Fruit fly (Drosophila melanogaster) whole organism, embryonic: ENCODE results near the gene ENGase.

Experiments used
- Ada2b ChIP-seq: fragments of 200-800 bp; sonication (Bioruptor generic); IDR thresholded peaks from 2 replicates; pipeline ENCODE4 v1.3.6; 2022; ENCODE audit warnings: missing biosample characterization, missing genetic modification characterization
- Awh ChIP-seq: fragments of 200-800 bp; sonication (Bioruptor generic); IDR thresholded peaks from 2 replicates; pipeline ENCODE4, ENCODE4 v1.3.6; 2022; ENCODE audit warnings: missing biosample characterization, missing genetic modification characterization
- Bgb ChIP-seq: fragments of 200-800 bp; sonication (Bioruptor generic); IDR thresholded peaks from 2 replicates; pipeline ENCODE4 v1.3.6; 2022; ENCODE audit warnings: missing biosample characterization, missing genetic modification characterization; ENCODE audit not compliant: partially characterized antibody
- CG10321 ChIP-seq: fragments of 200-800 bp; sonication (Bioruptor generic); IDR thresholded peaks from 2 replicates; pipeline ENCODE4 v1.3.6; 2022; ENCODE audit warnings: missing biosample characterization, missing genetic modification characterization
- CG11560 ChIP-seq: fragments of 200-800 bp; sonication (Bioruptor generic); IDR thresholded peaks from 3 replicates; pipeline ENCODE4 v1.3.6; 2022; ENCODE audit warnings: missing biosample characterization, missing genetic modification characterization
- CG13296 ChIP-seq: fragments of 200-800 bp; sonication (Bioruptor generic); optimal IDR thresholded peaks from 3 replicates; lab custom pipeline; 2018; ENCODE audit warnings: missing biosample characterization, mild to moderate bottlenecking, missing genetic modification characterization
- CG14965 ChIP-seq: fragments of 200-800 bp; sonication (Bioruptor generic); optimal IDR thresholded peaks from 2 replicates; lab custom pipeline; 2016; ENCODE audit warnings: missing biosample characterization, missing genetic modification characterization, borderline replicate concordance
- CG15479 ChIP-seq: fragments of 200-800 bp; sonication (Bioruptor generic); optimal IDR thresholded peaks from 3 replicates; lab custom pipeline; 2019; ENCODE audit warnings: missing biosample characterization, mild to moderate bottlenecking, missing genetic modification characterization, moderate library complexity
- CG1602 ChIP-seq: fragments of 200-800 bp; sonication (Bioruptor generic); optimal IDR thresholded peaks from 3 replicates; lab custom pipeline; 2016; ENCODE audit warnings: missing biosample characterization, missing genetic modification characterization
- CG17186 ChIP-seq: fragments of 200-800 bp; sonication (Bioruptor generic); optimal IDR thresholded peaks from 3 replicates; lab custom pipeline; 2017; ENCODE audit warnings: missing biosample characterization, missing genetic modification reagents, missing genetic modification characterization
- CG2199 ChIP-seq: fragments of 200-800 bp; sonication (Bioruptor generic); IDR thresholded peaks from 3 replicates; pipeline ENCODE4 v1.3.6; 2022; ENCODE audit warnings: missing biosample characterization, missing genetic modification characterization
- CG2202 ChIP-seq: fragments of 200-800 bp; sonication (Bioruptor generic); optimal IDR thresholded peaks from 2 replicates; lab custom pipeline; 2018; ENCODE audit warnings: missing biosample characterization, mild to moderate bottlenecking, missing genetic modification characterization
- CG2875 ChIP-seq: fragments of 200-800 bp; sonication (Bioruptor generic); optimal IDR thresholded peaks from 2 replicates; lab custom pipeline; 2017; ENCODE audit warnings: missing biosample characterization, mild to moderate bottlenecking, missing genetic modification characterization, missing genetic modification reagents
- CG4707 ChIP-seq: fragments of 200-800 bp; sonication (Bioruptor generic); optimal IDR thresholded peaks from 2 replicates; lab custom pipeline; 2018; ENCODE audit warnings: missing biosample characterization, mild to moderate bottlenecking, missing genetic modification characterization, moderate library complexity
- CG4854 ChIP-seq: fragments of 200-800 bp; sonication (Bioruptor generic); optimal IDR thresholded peaks from 2 replicates; lab custom pipeline; 2016; ENCODE audit warnings: missing biosample characterization, missing genetic modification characterization, inconsistent platforms
- CG6765 ChIP-seq: fragments of 200-800 bp; sonication (Bioruptor generic); optimal IDR thresholded peaks from 3 replicates; lab custom pipeline; 2017; ENCODE audit warnings: missing biosample characterization, mild to moderate bottlenecking, missing genetic modification characterization
- CG7928 ChIP-seq: fragments of 200-800 bp; sonication (Bioruptor generic); optimal IDR thresholded peaks from 2 replicates; lab custom pipeline; 2017; ENCODE audit warnings: missing biosample characterization, mild to moderate bottlenecking, missing genetic modification characterization
- CG8359 ChIP-seq: fragments of 200-800 bp; sonication (Bioruptor generic); optimal IDR thresholded peaks from 2 replicates; lab custom pipeline; 2017; ENCODE audit warnings: missing biosample characterization, mild to moderate bottlenecking, missing genetic modification characterization, borderline replicate concordance
- CG9797 ChIP-seq: fragments of 200-800 bp; sonication (Bioruptor generic); optimal IDR thresholded peaks from 3 replicates; lab custom pipeline; 2018; ENCODE audit warnings: missing biosample characterization, mild to moderate bottlenecking, missing genetic modification characterization
- Camta ChIP-seq: fragments of 200-800 bp; sonication (Bioruptor generic); optimal IDR thresholded peaks from 2 replicates; lab custom pipeline; 2016; ENCODE audit warnings: missing biosample characterization, missing genetic modification characterization
- CoRest ChIP-seq: fragments of 200-800 bp; sonication (Bioruptor generic); optimal IDR thresholded peaks from 3 replicates; lab custom pipeline; 2018; ENCODE audit warnings: missing biosample characterization, mild to moderate bottlenecking, missing genetic modification characterization, moderate library complexity
- E2f1 ChIP-seq: fragments of 200-800 bp; sonication (Bioruptor generic); IDR thresholded peaks from 2 replicates; pipeline ENCODE4 v1.3.6; 2022; ENCODE audit warnings: missing biosample characterization, missing genetic modification characterization
- Ets65A ChIP-seq: fragments of 200-800 bp; sonication (Bioruptor generic); peaks from one replicate; lab custom pipeline; 2016; ENCODE audit warnings: missing biosample characterization, missing genetic modification characterization
- HLH3B ChIP-seq: fragments of 200-800 bp; sonication (Bioruptor generic); IDR thresholded peaks from 2 replicates; pipeline ENCODE4 v1.3.6; 2022; ENCODE audit warnings: missing biosample characterization, missing genetic modification characterization
- Hey ChIP-seq: fragments of 200-800 bp; sonication (Bioruptor generic); optimal IDR thresholded peaks from 3 replicates; lab custom pipeline; 2018; ENCODE audit warnings: missing biosample characterization, mild to moderate bottlenecking, missing genetic modification characterization
- Max ChIP-seq: fragments of 200-800 bp; sonication (Bioruptor generic); optimal IDR thresholded peaks from 2 replicates; lab custom pipeline; 2016; ENCODE audit warnings: missing biosample characterization, mild to moderate bottlenecking, missing genetic modification characterization
- Neu2 ChIP-seq: fragments of 200-800 bp; sonication (Bioruptor generic); optimal IDR thresholded peaks from 3 replicates; lab custom pipeline; 2016; ENCODE audit warnings: missing biosample characterization, missing genetic modification characterization, borderline replicate concordance
- Sry-δ ChIP-seq: fragments of 200-800 bp; sonication (Bioruptor generic); optimal IDR thresholded peaks from 2 replicates; lab custom pipeline; 2016; ENCODE audit warnings: missing biosample characterization, missing genetic modification characterization
- Taf1 ChIP-seq: fragments of 200-800 bp; sonication (Bioruptor generic); IDR thresholded peaks from 2 replicates; pipeline ENCODE4 v1.3.6; 2022; ENCODE audit warnings: missing biosample characterization, missing genetic modification characterization
- ara ChIP-seq: fragments of 200-800 bp; sonication (Bioruptor generic); IDR thresholded peaks from 2 replicates; pipeline ENCODE4 v1.3.6; 2022; ENCODE audit warnings: missing biosample characterization, missing genetic modification characterization
- ato ChIP-seq: fragments of 200-800 bp; sonication (Bioruptor generic); IDR thresholded peaks from 2 replicates; pipeline ENCODE4 v1.3.6; 2022; ENCODE audit warnings: missing biosample characterization, missing genetic modification characterization; ENCODE audit not compliant: partially characterized antibody
- cad ChIP-seq: fragments of >200 bp; optimal IDR thresholded peaks from 2 replicates; lab custom pipeline; 2017; ENCODE audit warnings: missing biosample characterization, missing genetic modification characterization
- ewg ChIP-seq: fragments of 200-800 bp; sonication (Bioruptor generic); optimal IDR thresholded peaks from 3 replicates; lab custom pipeline; 2017; ENCODE audit warnings: mild to moderate bottlenecking, missing biosample characterization, missing genetic modification reagents, missing genetic modification characterization
- ftz-f1 ChIP-seq: fragments of 200-800 bp; sonication (Bioruptor generic); optimal IDR thresholded peaks from 2 replicates; lab custom pipeline; 2016; ENCODE audit warnings: missing biosample characterization, missing genetic modification characterization
- gcm ChIP-seq: fragments of 200-800 bp; sonication (Bioruptor generic); optimal IDR thresholded peaks from 2 replicates; lab custom pipeline; 2019; ENCODE audit warnings: missing biosample characterization, mild to moderate bottlenecking, missing genetic modification characterization, moderate library complexity
- grau ChIP-seq: fragments of 200-800 bp; optimal IDR thresholded peaks from 3 replicates; lab custom pipeline; 2019; ENCODE audit warnings: missing biosample characterization, mild to moderate bottlenecking, missing genetic modification characterization, moderate library complexity
- nmo ChIP-seq: fragments of 200-800 bp; sonication (Bioruptor generic); optimal IDR thresholded peaks from 2 replicates; lab custom pipeline; 2018; ENCODE audit warnings: missing biosample characterization, mild to moderate bottlenecking, missing genetic modification characterization, moderate library complexity
- phol ChIP-seq: fragments of 200-800 bp; sonication (Bioruptor generic); optimal IDR thresholded peaks from 3 replicates; lab custom pipeline; 2018; ENCODE audit warnings: missing biosample characterization, mild to moderate bottlenecking, missing genetic modification characterization, moderate library complexity
- repo ChIP-seq: fragments of 200-800 bp; sonication (Bioruptor generic); optimal IDR thresholded peaks from 2 replicates; lab custom pipeline; 2016; ENCODE audit warnings: missing biosample characterization, missing genetic modification characterization
- rib ChIP-seq: fragments of 200-800 bp; sonication (Bioruptor generic); IDR thresholded peaks from 2 replicates; pipeline ENCODE4 v1.3.6; 2022; ENCODE audit warnings: missing biosample characterization, missing genetic modification characterization
- salm ChIP-seq: fragments of 200-800 bp; sonication (Bioruptor generic); optimal IDR thresholded peaks from 2 replicates; lab custom pipeline; 2018; ENCODE audit warnings: missing biosample characterization, mild to moderate bottlenecking, missing genetic modification characterization
- sc ChIP-seq, 3 experiments: fragments of >200 bp in 2 of 3; fragments of 200-800 bp in 1 of 3; sonication (Bioruptor generic) in 1 of 3; optimal IDR thresholded peaks; 2 replicates in 2 of 3; 3 replicates in 1 of 3; lab custom pipeline; 2017; ENCODE audit warnings: mild to moderate bottlenecking in 1 of 3, missing biosample characterization in 1 of 3, missing genetic modification characterization in 1 of 3, missing genetic modification reagents in 1 of 3
- sens ChIP-seq: fragments of 200-800 bp; sonication (Bioruptor generic); peaks from one replicate; lab custom pipeline; 2016; ENCODE audit warnings: missing biosample characterization, missing genetic modification characterization
- sens-2 ChIP-seq: fragments of 200-800 bp; sonication (Bioruptor generic); IDR thresholded peaks from 2 replicates; pipeline ENCODE4 v1.3.6; 2022; ENCODE audit warnings: missing biosample characterization, missing genetic modification characterization
- seq ChIP-seq: fragments of 200-800 bp; sonication (Bioruptor generic); IDR thresholded peaks from 2 replicates; pipeline ENCODE4 v1.3.6; 2022; ENCODE audit warnings: missing biosample characterization, missing genetic modification characterization
- stwl ChIP-seq: fragments of 200-800 bp; sonication (Bioruptor generic); optimal IDR thresholded peaks from 3 replicates; lab custom pipeline; 2018; ENCODE audit warnings: missing biosample characterization, mild to moderate bottlenecking, missing genetic modification characterization, moderate library complexity
- vfl ChIP-seq: fragments of 200-800 bp; sonication (Bioruptor generic); optimal IDR thresholded peaks from 2 replicates; lab custom pipeline; 2016; ENCODE audit warnings: missing biosample characterization, missing genetic modification characterization
- zfh2 ChIP-seq: fragments of 200-800 bp; sonication (Bioruptor generic); optimal IDR thresholded peaks from 2 replicates; lab custom pipeline; 2016; ENCODE audit warnings: missing biosample characterization, missing genetic modification characterization

Gene ENGase

dm6 chrX:17397103-17397711 is 26.2 kb upstream of the ENGase start, which contains the start of gene B-H1 (continued):
- TF ChIP-seq vfl (no peak), grau (tag; lab: Kevin White, UChicago) (no peak), seq (GFP tag; lab: Robert Waterston, UW) (peak; percentile 69; the same call in 1 of the 2 replicates), CG9797 (GFP tag; lab: Kevin White, UChicago) (no peak), CG4707 (GFP tag; lab: Kevin White, UChicago) (no peak), CG2202 (tag; lab: Kevin White, UChicago) (no peak), ara (no peak), phol (peak; percentile 86), zfh2 (GFP tag; lab: Kevin White, UChicago) (no peak), sc (optimal IDR thresholded peaks at IDR 0.05; lab: Kevin White, UChicago) (no peak), sc (GFP tag; optimal IDR thresholded peaks at IDR 0.05; lab: Kevin White, UChicago) (peak; percentile 29), Neu2 (GFP tag; lab: Kevin White, UChicago) (no peak), Hey (tag; lab: Kevin White, UChicago) (no peak), CG14965 (GFP tag; lab: Kevin White, UChicago) (no peak), CG10321 (GFP tag; lab: Robert Waterston, UW) (peak; percentile 97), CG13296 (GFP tag; lab: Kevin White, UChicago) (no peak), Bgb (peak; percentile 20; the same call in 1 of the 2 replicates), Sry-δ (GFP tag; lab: Kevin White, UChicago) (no peak), Camta (GFP tag; lab: Kevin White, UChicago) (no peak), CG6765 (GFP tag; lab: Kevin White, UChicago) (no peak), CG1602 (GFP tag; lab: Kevin White, UChicago) (no peak), CG7928 (no peak), ato (GFP tag; lab: Robert Waterston, UW) (0 out of 2 replicates have a peak, but pooled peaks have one; percentile 38), CG17186 (no peak), gcm (peak; percentile 27), stwl (peak; percentile 28), sens (GFP tag; lab: Kevin White, UChicago) (peak; percentile 57), CG11560 (tag; lab: Robert Waterston, UW) (no peak), CG15479 (GFP tag; lab: Kevin White, UChicago) (no peak), salm (tag; lab: Kevin White, UChicago) (no peak), HLH3B (GFP tag; lab: Robert Waterston, UW) (no peak), sens-2 (GFP tag; lab: Robert Waterston, UW) (no peak), Awh (GFP tag; lab: Robert Waterston, UW) (no peak), nmo (GFP tag; lab: Kevin White, UChicago) (peak; percentile 22), Taf1 (GFP tag; lab: Robert Waterston, UW) (no peak), CG2875 (GFP tag; lab: Kevin White, UChicago) (no peak), cad (peak; percentile 2), ewg (peak; percentile 79), CG4854 (no peak), ftz-f1 (GFP tag; lab: Kevin White, UChicago) (peak; percentile 42), rib (GFP tag; lab: Robert Waterston, UW) (peak; percentile 41; the same call in 1 of the 2 replicates), Ada2b (GFP tag; lab: Robert Waterston, UW) (no peak), Ets65A (GFP tag; lab: Kevin White, UChicago) (no peak), CoRest (peak; percentile 51), E2f1 (peak; percentile 11; the same call in 1 of the 2 replicates), CG2199 (peak; percentile 41; the same call in 1 of the 3 replicates), repo (GFP tag; lab: Kevin White, UChicago) (no peak), CG8359 (GFP tag; lab: Kevin White, UChicago) (no peak), Max (GFP tag; lab: Kevin White, UChicago) (no peak)
- TF ChIP-seq, all 482 proteins: peak for 62
